Fruit fly (Drosophila melanogaster) whole organism, embryonic: ENCODE measurements around the gene Fur2.

ENCODE experiments used
- CG10267 ChIP-seq: fragments of 200-800 bp; sonication (Bioruptor generic); optimal IDR thresholded peaks from 2 replicates; lab custom pipeline; 2018; ENCODE audit warnings: missing biosample characterization, mild to moderate bottlenecking, missing genetic modification characterization, moderate library complexity
- CG10565 ChIP-seq: fragments of 200-800 bp; sonication (Bioruptor generic); optimal IDR thresholded peaks from 3 replicates; lab custom pipeline; 2016; ENCODE audit warnings: missing biosample characterization, mild to moderate bottlenecking, missing genetic modification characterization
- CG10979 ChIP-seq: fragments of 200-800 bp; sonication (Bioruptor generic); optimal IDR thresholded peaks from 2 replicates; lab custom pipeline; 2018; ENCODE audit warnings: missing biosample characterization, mild to moderate bottlenecking, missing genetic modification characterization, moderate library complexity
- CG12155 ChIP-seq: fragments of 200-800 bp; sonication (Bioruptor generic); optimal IDR thresholded peaks from 3 replicates; lab custom pipeline; 2016; ENCODE audit warnings: missing biosample characterization, missing genetic modification characterization
- CG12659 ChIP-seq: fragments of 200-800 bp; sonication (Bioruptor generic); optimal IDR thresholded peaks from 3 replicates; lab custom pipeline; 2017; ENCODE audit warnings: mild to moderate bottlenecking, missing biosample characterization, missing genetic modification reagents, missing genetic modification characterization
- CG17829 ChIP-seq: fragments of 200-800 bp; optimal IDR thresholded peaks from 2 replicates; lab custom pipeline; 2019; ENCODE audit warnings: missing biosample characterization, mild to moderate bottlenecking, missing genetic modification characterization, moderate library complexity
- CG18011 ChIP-seq: fragments of 200-800 bp; sonication (Bioruptor generic); optimal IDR thresholded peaks from 2 replicates; lab custom pipeline; 2017; ENCODE audit warnings: missing biosample characterization, missing genetic modification characterization, mild to moderate bottlenecking, moderate library complexity, missing genotype
- CG18262 ChIP-seq: fragments of 200-800 bp; optimal IDR thresholded peaks from 3 replicates; lab custom pipeline; 2019; ENCODE audit warnings: missing biosample characterization, mild to moderate bottlenecking, missing genetic modification characterization, moderate library complexity
- CG2116 ChIP-seq: fragments of 200-800 bp; sonication (Bioruptor generic); optimal IDR thresholded peaks from 3 replicates; lab custom pipeline; 2018; ENCODE audit warnings: missing biosample characterization, mild to moderate bottlenecking, missing genetic modification characterization
- CG2120 ChIP-seq: fragments of 200-800 bp; sonication (Bioruptor generic); optimal IDR thresholded peaks from 3 replicates; lab custom pipeline; 2016; ENCODE audit warnings: missing biosample characterization, missing genetic modification characterization
- CG30403 ChIP-seq: fragments of 200-800 bp; sonication (Bioruptor generic); optimal IDR thresholded peaks from 3 replicates; lab custom pipeline; 2016; ENCODE audit warnings: missing biosample characterization, missing genetic modification characterization
- CG3281 ChIP-seq: fragments of 200-800 bp; sonication (Bioruptor generic); optimal IDR thresholded peaks from 3 replicates; lab custom pipeline; 2017; ENCODE audit warnings: missing biosample characterization, mild to moderate bottlenecking, missing genetic modification characterization
- CG6175 ChIP-seq: fragments of 200-800 bp; sonication (Bioruptor generic); IDR thresholded peaks from 3 replicates; pipeline ENCODE4 v1.3.6; 2022; ENCODE audit warnings: missing biosample characterization, missing genetic modification characterization
- CG8765 ChIP-seq: fragments of 200-800 bp; sonication (Bioruptor generic); IDR thresholded peaks from 2 replicates; pipeline ENCODE4 v1.3.6; 2022; ENCODE audit warnings: missing biosample characterization, missing genetic modification characterization
- CG8924 ChIP-seq: fragments of 200-800 bp; optimal IDR thresholded peaks from 3 replicates; lab custom pipeline; 2019; ENCODE audit warnings: missing biosample characterization, mild to moderate bottlenecking, missing genetic modification characterization, moderate library complexity
- CTCF ChIP-seq: fragments of 200-800 bp; sonication (Bioruptor generic); optimal IDR thresholded peaks from 2 replicates; lab custom pipeline; 2017; ENCODE audit warnings: missing biosample characterization, mild to moderate bottlenecking, missing genetic modification characterization, moderate library complexity
- Chrac-16 ChIP-seq: fragments of 200-800 bp; sonication (Bioruptor generic); optimal IDR thresholded peaks from 3 replicates; lab custom pipeline; 2016; ENCODE audit warnings: missing biosample characterization, missing genetic modification characterization
- D19A ChIP-seq: fragments of 200-800 bp; optimal IDR thresholded peaks from 3 replicates; lab custom pipeline; 2019; ENCODE audit warnings: missing biosample characterization, mild to moderate bottlenecking, missing genetic modification characterization, moderate library complexity
- Doc3 ChIP-seq: fragments of 200-800 bp; sonication (Bioruptor generic); IDR thresholded peaks from 3 replicates; pipeline ENCODE4 v1.3.6; 2022; ENCODE audit warnings: missing biosample characterization, missing genetic modification characterization; ENCODE audit not compliant: partially characterized antibody
- Drgx ChIP-seq: fragments of 200-800 bp; sonication (Bioruptor generic); IDR thresholded peaks from 2 replicates; pipeline ENCODE4 v1.3.6; 2022; ENCODE audit warnings: missing biosample characterization, missing genetic modification characterization
- HHEX ChIP-seq: fragments of 200-800 bp; sonication (Bioruptor generic); optimal IDR thresholded peaks from 3 replicates; lab custom pipeline; 2017; ENCODE audit warnings: missing biosample characterization, mild to moderate bottlenecking, missing genetic modification characterization, missing genetic modification reagents
- HLH3B ChIP-seq: fragments of 200-800 bp; sonication (Bioruptor generic); IDR thresholded peaks from 2 replicates; pipeline ENCODE4 v1.3.6; 2022; ENCODE audit warnings: missing biosample characterization, missing genetic modification characterization
- Hsf ChIP-seq: fragments of 200-800 bp; sonication (Bioruptor generic); optimal IDR thresholded peaks from 3 replicates; lab custom pipeline; 2016; ENCODE audit warnings: missing biosample characterization, missing genetic modification characterization
- PHDP ChIP-seq: fragments of 200-800 bp; sonication (Bioruptor generic); optimal IDR thresholded peaks from 3 replicates; lab custom pipeline; 2018; ENCODE audit warnings: missing biosample characterization, mild to moderate bottlenecking, missing genetic modification characterization, moderate library complexity
- Scr ChIP-seq: fragments of 200-800 bp; sonication (Bioruptor generic); IDR thresholded peaks from 2 replicates; pipeline ENCODE4 v1.3.6; 2022; ENCODE audit warnings: missing biosample characterization, missing genetic modification characterization; ENCODE audit not compliant: partially characterized antibody
- Sox100B ChIP-seq: fragments of 200-800 bp; sonication (Bioruptor generic); optimal IDR thresholded peaks from 3 replicates; lab custom pipeline; 2018; ENCODE audit warnings: missing biosample characterization, mild to moderate bottlenecking, missing genetic modification characterization
- bowl ChIP-seq: fragments of 200-800 bp; sonication (Bioruptor generic); IDR thresholded peaks from 2 replicates; pipeline ENCODE4 v1.3.6; 2022; ENCODE audit warnings: missing biosample characterization, missing genetic modification characterization
- cas ChIP-seq: fragments of 200-800 bp; sonication (Bioruptor generic); IDR thresholded peaks from 2 replicates; pipeline ENCODE4 v1.3.6; 2022; ENCODE audit warnings: missing biosample characterization, missing genetic modification characterization
- crp ChIP-seq, 2 experiments: fragments of 200-800 bp; sonication (Bioruptor generic); optimal IDR thresholded peaks; 2 replicates in 1 of 2; 3 replicates in 1 of 2; lab custom pipeline; 2017; ENCODE audit warnings: missing biosample characterization in 2 of 2, missing genetic modification characterization in 2 of 2, mild to moderate bottlenecking in 1 of 2, moderate library complexity in 1 of 2
- dimm ChIP-seq: fragments of 200-800 bp; sonication (Bioruptor generic); IDR thresholded peaks from 2 replicates; pipeline ENCODE4 v1.3.6; 2022; ENCODE audit warnings: missing biosample characterization, missing genetic modification characterization
- dpn ChIP-seq, 2 experiments: fragments of 200-800 bp; sonication (Bioruptor generic); optimal IDR thresholded peaks; 3 replicates each; lab custom pipeline; 2016; ENCODE audit warnings: missing biosample characterization in 2 of 2, missing genetic modification characterization in 2 of 2
- gem ChIP-seq: fragments of 200-800 bp; sonication (Bioruptor generic); optimal IDR thresholded peaks from 2 replicates; lab custom pipeline; 2019; ENCODE audit warnings: missing biosample characterization, mild to moderate bottlenecking, missing genetic modification characterization, moderate library complexity
- inv ChIP-seq: fragments of 200-800 bp; sonication (Bioruptor generic); IDR thresholded peaks from 2 replicates; pipeline ENCODE4 v1.3.6; 2022; ENCODE audit warnings: missing biosample characterization, missing genetic modification characterization; ENCODE audit not compliant: partially characterized antibody
- lilli ChIP-seq: fragments of 200-800 bp; sonication (Bioruptor generic); optimal IDR thresholded peaks from 3 replicates; lab custom pipeline; 2016; ENCODE audit warnings: missing biosample characterization, missing genetic modification characterization
- nerfin-2 ChIP-seq: fragments of 200-800 bp; sonication (Bioruptor generic); IDR thresholded peaks from 2 replicates; pipeline ENCODE4 v1.3.6; 2022; ENCODE audit warnings: missing biosample characterization, missing genetic modification characterization; ENCODE audit not compliant: partially characterized antibody
- pnt ChIP-seq: fragments of 200-800 bp; sonication (Bioruptor generic); optimal IDR thresholded peaks from 3 replicates; lab custom pipeline; 2016; ENCODE audit warnings: missing biosample characterization, missing genetic modification characterization
- sens ChIP-seq: fragments of 200-800 bp; sonication (Bioruptor generic); peaks from one replicate; lab custom pipeline; 2016; ENCODE audit warnings: missing biosample characterization, missing genetic modification characterization
- tna ChIP-seq: fragments of 200-800 bp; sonication (Bioruptor generic); IDR thresholded peaks from 2 replicates; pipeline ENCODE4 v1.3.6; 2022; ENCODE audit warnings: missing biosample characterization, missing genetic modification characterization; ENCODE audit not compliant: partially characterized antibody
- trem ChIP-seq: fragments of 200-800 bp; optimal IDR thresholded peaks from 3 replicates; lab custom pipeline; 2019; ENCODE audit warnings: missing biosample characterization, mild to moderate bottlenecking, missing genetic modification characterization, moderate library complexity
- zf30C ChIP-seq: fragments of 200-800 bp; sonication (Bioruptor generic); optimal IDR thresholded peaks from 3 replicates; lab custom pipeline; 2018; ENCODE audit warnings: missing biosample characterization, mild to moderate bottlenecking, missing genetic modification characterization

The Fur2 gene

dm6 chrX:16368585-16368984, 4.3 kb upstream of the Fur2 start (continued):
- TF ChIP-seq nerfin-2 (GFP tag; lab: Robert Waterston, UW), result peak; percentile 43
- TF ChIP-seq HHEX, result no peak
- peak; percentile 41; the same call in 1 of the 2 replicates for TF ChIP-seq tna (GFP tag; lab: Robert Waterston, UW)
- TF ChIP-seq HLH3B (GFP tag; lab: Robert Waterston, UW), result no peak
- TF ChIP-seq CTCF (GFP tag; lab: Kevin White, UChicago), result no peak
- TF ChIP-seq Doc3 (GFP tag; lab: Robert Waterston, UW), result no peak
- peak; percentile 23 for TF ChIP-seq Scr (GFP tag; lab: Robert Waterston, UW)
- no peak for TF ChIP-seq bowl (GFP tag; lab: Robert Waterston, UW)
- TF ChIP-seq CG10565 (GFP tag; lab: Kevin White, UChicago), result no peak
- peak; percentile 36; the same call in 1 of the 2 replicates for TF ChIP-seq inv

- TF ChIP-seq Chrac-16 (GFP tag; lab: Kevin White, UChicago) (peak; percentile 14), PHDP (tag; lab: Kevin White, UChicago) (peak; percentile 20), dpn (GFP tag; optimal IDR thresholded peaks at IDR 0.05; lab: Kevin White, UChicago) (peak in 1 of 2 experiments; percentile 12), CG2116 (GFP tag; lab: Kevin White, UChicago) (peak; percentile 3), Drgx (GFP tag; lab: Robert Waterston, UW) (peak; percentile 52; the same call in 1 of the 2 replicates), CG10267 (peak; percentile 12), CG8765 (GFP tag; lab: Robert Waterston, UW) (no peak), crp (GFP tag; optimal IDR thresholded peaks at IDR 0.05; lab: Kevin White, UChicago) (peak in 1 of 2 experiments; percentile 5), cas (no peak), CG8924 (tag; lab: Kevin White, UChicago) (no peak), zf30C (GFP tag; lab: Kevin White, UChicago) (peak; percentile 17), CG18262 (tag; lab: Kevin White, UChicago) (peak; percentile 36), pnt (GFP tag; lab: Kevin White, UChicago) (no peak), lilli (GFP tag; lab: Kevin White, UChicago) (peak; percentile 13), trem (no peak), Hsf (peak; percentile 14), CG2120 (GFP tag; lab: Kevin White, UChicago) (peak; percentile 24), gem (tag; lab: Kevin White, UChicago) (peak; percentile 59), CG17829 (tag; lab: Kevin White, UChicago) (peak; percentile 21), CG6175 (GFP tag; lab: Robert Waterston, UW) (no peak), CG10979 (peak; percentile 10), sens (GFP tag; lab: Kevin White, UChicago) (peak; percentile 69), Sox100B (GFP tag; lab: Kevin White, UChicago) (peak; percentile 46), D19A (tag; lab: Kevin White, UChicago) (peak; percentile 2), CG30403 (peak; percentile 28), CG3281 (GFP tag; lab: Kevin White, UChicago) (peak; percentile 42), CG18011 (GFP tag; lab: Kevin White, UChicago) (no peak), dimm (no peak), CG12659 (peak; percentile 18), CG12155 (peak; percentile 2)
Observed at dm6 chrX:16371923-16372322, 963 bp upstream of the Fur2 start.
